Fruit fly (Drosophila melanogaster) whole organism, embryonic: ENCODE data around the gene caup.

Experiments used
- C15 ChIP-seq: fragments of 200-800 bp; sonication (Bioruptor generic); IDR thresholded peaks from 3 replicates; pipeline ENCODE4 v1.3.6; 2022; ENCODE audit warnings: missing biosample characterization, missing genetic modification characterization
- CG1024 ChIP-seq: fragments of 200-800 bp; sonication (Bioruptor generic); IDR thresholded peaks from 2 replicates; pipeline ENCODE4 v1.3.6; 2022; ENCODE audit warnings: missing biosample characterization, missing genetic modification characterization
- CG10431 ChIP-seq: fragments of 200-800 bp; sonication (Bioruptor generic); optimal IDR thresholded peaks from 3 replicates; lab custom pipeline; 2018; ENCODE audit warnings: missing biosample characterization, mild to moderate bottlenecking, missing genetic modification characterization
- CG12769 ChIP-seq: fragments of 200-800 bp; sonication (Bioruptor generic); optimal IDR thresholded peaks from 2 replicates; lab custom pipeline; 2019; ENCODE audit warnings: missing biosample characterization, mild to moderate bottlenecking, missing genetic modification characterization, moderate library complexity
- CG12942 ChIP-seq: fragments of 200-800 bp; sonication (Bioruptor generic); optimal IDR thresholded peaks from 3 replicates; lab custom pipeline; 2016; ENCODE audit warnings: missing biosample characterization, missing genetic modification characterization
- CG14710 ChIP-seq: fragments of 200-800 bp; sonication (Bioruptor generic); optimal IDR thresholded peaks from 3 replicates; lab custom pipeline; 2019; ENCODE audit warnings: missing biosample characterization, mild to moderate bottlenecking, missing genetic modification characterization, moderate library complexity
- CG16779 ChIP-seq: fragments of 200-800 bp; sonication (Bioruptor generic); IDR thresholded peaks from 2 replicates; pipeline ENCODE4 v1.3.6; 2022; ENCODE audit warnings: missing biosample characterization, missing genetic modification characterization
- CG18262 ChIP-seq: fragments of 200-800 bp; optimal IDR thresholded peaks from 3 replicates; lab custom pipeline; 2019; ENCODE audit warnings: missing biosample characterization, mild to moderate bottlenecking, missing genetic modification characterization, moderate library complexity
- CG3163 ChIP-seq: fragments of 200-800 bp; sonication (Bioruptor generic); optimal IDR thresholded peaks from 3 replicates; lab custom pipeline; 2016; ENCODE audit warnings: missing biosample characterization, missing genetic modification characterization
- CG32767 ChIP-seq: fragments of 200-800 bp; sonication (Bioruptor generic); IDR thresholded peaks from 2 replicates; pipeline ENCODE4 v1.3.6; 2022; ENCODE audit warnings: missing biosample characterization, missing genetic modification characterization
- CG3838 ChIP-seq: fragments of 200-800 bp; sonication (Bioruptor generic); optimal IDR thresholded peaks from 3 replicates; lab custom pipeline; 2016; ENCODE audit warnings: missing biosample characterization, missing genetic modification characterization
- CG4730 ChIP-seq: fragments of 200-800 bp; sonication (Bioruptor generic); IDR thresholded peaks from 2 replicates; pipeline ENCODE4 v1.3.6; 2022; ENCODE audit warnings: missing biosample characterization, missing genetic modification characterization
- CG6175 ChIP-seq: fragments of 200-800 bp; sonication (Bioruptor generic); IDR thresholded peaks from 3 replicates; pipeline ENCODE4 v1.3.6; 2022; ENCODE audit warnings: missing biosample characterization, missing genetic modification characterization
- CG6254 ChIP-seq: fragments of 200-800 bp; sonication (Bioruptor generic); optimal IDR thresholded peaks from 3 replicates; lab custom pipeline; 2017; ENCODE audit warnings: mild to moderate bottlenecking, missing biosample characterization, missing genetic modification reagents, missing genetic modification characterization
- CG6683 ChIP-seq: fragments of 200-800 bp; sonication (Bioruptor generic); optimal IDR thresholded peaks from 2 replicates; lab custom pipeline; 2017; ENCODE audit warnings: missing biosample characterization, mild to moderate bottlenecking, missing genetic modification characterization, missing genetic modification reagents
- CG6689 ChIP-seq: fragments of 200-800 bp; sonication (Bioruptor generic); IDR thresholded peaks from 2 replicates; pipeline ENCODE4 v1.3.6; 2022; ENCODE audit warnings: missing biosample characterization, missing genetic modification characterization
- CG6791 ChIP-seq: fragments of 200-800 bp; sonication (Bioruptor generic); IDR thresholded peaks from 3 replicates; pipeline ENCODE4 v1.3.6; 2022; ENCODE audit warnings: missing biosample characterization, missing genetic modification characterization; ENCODE audit not compliant: partially characterized antibody
- CG7556 ChIP-seq: fragments of 200-800 bp; sonication (Bioruptor generic); optimal IDR thresholded peaks from 2 replicates; lab custom pipeline; 2017; ENCODE audit warnings: missing biosample characterization, mild to moderate bottlenecking, missing genetic modification characterization
- CG7963 ChIP-seq: fragments of 200-800 bp; sonication (Bioruptor generic); IDR thresholded peaks from 3 replicates; pipeline ENCODE4 v1.3.6; 2022; ENCODE audit warnings: missing biosample characterization, missing genetic modification characterization; ENCODE audit not compliant: partially characterized antibody
- CG8944 ChIP-seq: fragments of 200-800 bp; sonication (Bioruptor generic); optimal IDR thresholded peaks from 3 replicates; lab custom pipeline; 2016; ENCODE audit warnings: missing biosample characterization, missing genetic modification characterization
- CG9817 ChIP-seq: fragments of 200-800 bp; sonication (Bioruptor generic); optimal IDR thresholded peaks from 2 replicates; lab custom pipeline; 2018; ENCODE audit warnings: missing biosample characterization, mild to moderate bottlenecking, missing genetic modification characterization, moderate library complexity
- D ChIP-seq, 2 experiments: fragments of 200-800 bp in 1 of 2; fragments of >200 bp in 1 of 2; sonication (Bioruptor generic) in 1 of 2; optimal IDR thresholded peaks; 2 replicates in 1 of 2; 3 replicates in 1 of 2; lab custom pipeline; 2017; ENCODE audit warnings: mild to moderate bottlenecking in 1 of 2, missing biosample characterization in 1 of 2, missing genetic modification characterization in 1 of 2, missing genetic modification reagents in 1 of 2
- Dbx ChIP-seq: fragments of 200-800 bp; sonication (Bioruptor generic); IDR thresholded peaks from 3 replicates; pipeline ENCODE4 v1.3.6; 2022; ENCODE audit warnings: missing biosample characterization, missing genetic modification characterization
- Dip3 ChIP-seq: fragments of 200-800 bp; sonication (Bioruptor generic); optimal IDR thresholded peaks from 3 replicates; lab custom pipeline; 2016; ENCODE audit warnings: missing biosample characterization, missing genetic modification characterization
- Drgx ChIP-seq: fragments of 200-800 bp; sonication (Bioruptor generic); IDR thresholded peaks from 2 replicates; pipeline ENCODE4 v1.3.6; 2022; ENCODE audit warnings: missing biosample characterization, missing genetic modification characterization
- Ets97D ChIP-seq: fragments of 200-800 bp; sonication (Bioruptor generic); optimal IDR thresholded peaks from 3 replicates; lab custom pipeline; 2016; ENCODE audit warnings: missing biosample characterization, missing genetic modification characterization
- Gsc ChIP-seq: fragments of 200-800 bp; sonication (Bioruptor generic); IDR thresholded peaks from 2 replicates; pipeline ENCODE4 v1.3.6; 2022; ENCODE audit warnings: missing biosample characterization, missing genetic modification characterization
- HLH54F ChIP-seq: fragments of 200-800 bp; sonication (Bioruptor generic); optimal IDR thresholded peaks from 3 replicates; lab custom pipeline; 2016; ENCODE audit warnings: missing biosample characterization, missing genetic modification characterization
- Hmr ChIP-seq: fragments of 200-800 bp; sonication (Bioruptor generic); optimal IDR thresholded peaks from 3 replicates; lab custom pipeline; 2017; ENCODE audit warnings: mild to moderate bottlenecking, missing biosample characterization, missing genetic modification reagents, missing genetic modification characterization
- Kr ChIP-seq: fragments of 200-800 bp; sonication (Bioruptor generic); optimal IDR thresholded peaks from 2 replicates; lab custom pipeline; 2017; ENCODE audit warnings: missing biosample characterization, mild to moderate bottlenecking, missing genetic modification characterization
- MTF-1 ChIP-seq: fragments of 200-800 bp; sonication (Bioruptor generic); optimal IDR thresholded peaks from 2 replicates; lab custom pipeline; 2018; ENCODE audit warnings: missing biosample characterization, mild to moderate bottlenecking, missing genetic modification characterization, borderline replicate concordance
- Oaz ChIP-seq: fragments of 200-800 bp; sonication (Bioruptor generic); IDR thresholded peaks from 2 replicates; pipeline ENCODE4 v1.3.6; 2022; ENCODE audit warnings: missing biosample characterization, missing genetic modification characterization
- Pdp1 ChIP-seq, 2 experiments: fragments of 200-800 bp; sonication (Bioruptor generic); optimal IDR thresholded peaks; 3 replicates each; lab custom pipeline; 2016; ENCODE audit warnings: missing biosample characterization in 2 of 2, missing genetic modification characterization in 2 of 2, mild to moderate bottlenecking in 1 of 2, moderate library complexity in 1 of 2
- Taf1 ChIP-seq: fragments of 200-800 bp; sonication (Bioruptor generic); IDR thresholded peaks from 2 replicates; pipeline ENCODE4 v1.3.6; 2022; ENCODE audit warnings: missing biosample characterization, missing genetic modification characterization
- Trl ChIP-seq, 3 experiments: fragments of >200 bp in 2 of 3; fragments of 200-800 bp in 1 of 3; sonication (Bioruptor generic) in 1 of 3; optimal IDR thresholded peaks; 2 replicates in 1 of 3; 3 replicates in 2 of 3; lab custom pipeline; 2016 to 2017; ENCODE audit warnings: missing biosample characterization in 1 of 3, missing genetic modification characterization in 1 of 3
- ac ChIP-seq: fragments of 200-800 bp; sonication (Bioruptor generic); optimal IDR thresholded peaks from 3 replicates; lab custom pipeline; 2017; ENCODE audit warnings: missing biosample characterization, mild to moderate bottlenecking, missing genetic modification characterization
- br ChIP-seq: fragments of >200 bp; optimal IDR thresholded peaks from 2 replicates; lab custom pipeline; 2017
- cg ChIP-seq: fragments of 200-800 bp; sonication (Bioruptor generic); optimal IDR thresholded peaks from 3 replicates; lab custom pipeline; 2019; ENCODE audit warnings: missing biosample characterization, mild to moderate bottlenecking, missing genetic modification characterization, moderate library complexity
- chn ChIP-seq: fragments of 200-800 bp; sonication (Bioruptor generic); optimal IDR thresholded peaks from 2 replicates; lab custom pipeline; 2016; ENCODE audit warnings: missing biosample characterization, missing genetic modification characterization
- da ChIP-seq: fragments of 200-800 bp; sonication (Bioruptor generic); optimal IDR thresholded peaks from 2 replicates; lab custom pipeline; 2016; ENCODE audit warnings: missing biosample characterization, missing genetic modification characterization
- dmrt11E ChIP-seq: fragments of 200-800 bp; sonication (Bioruptor generic); optimal IDR thresholded peaks from 3 replicates; lab custom pipeline; 2018; ENCODE audit warnings: missing biosample characterization, mild to moderate bottlenecking, missing genetic modification characterization, moderate library complexity
- ftz-f1 ChIP-seq: fragments of 200-800 bp; sonication (Bioruptor generic); optimal IDR thresholded peaks from 2 replicates; lab custom pipeline; 2016; ENCODE audit warnings: missing biosample characterization, missing genetic modification characterization
- jumu ChIP-seq: fragments of 200-800 bp; sonication (Bioruptor generic); optimal IDR thresholded peaks from 3 replicates; lab custom pipeline; 2016; ENCODE audit warnings: missing biosample characterization, missing genetic modification characterization
- lola ChIP-seq, 3 experiments: fragments of >200 bp in 2 of 3; fragments of 200-800 bp in 1 of 3; sonication (Bioruptor generic) in 1 of 3; optimal IDR thresholded peaks; 2 replicates each; lab custom pipeline; 2017 to 2019; ENCODE audit warnings: missing biosample characterization in 3 of 3, missing genetic modification characterization in 3 of 3, mild to moderate bottlenecking in 1 of 3, moderate library complexity in 1 of 3
- shn ChIP-seq: fragments of 200-800 bp; sonication (Bioruptor generic); optimal IDR thresholded peaks from 3 replicates; lab custom pipeline; 2016; ENCODE audit warnings: missing biosample characterization, missing genetic modification characterization
- sim ChIP-seq: fragments of 200-800 bp; sonication (Bioruptor generic); IDR thresholded peaks from 2 replicates; pipeline ENCODE4 v1.3.6; 2022; ENCODE audit warnings: missing biosample characterization, missing genetic modification characterization
- slou ChIP-seq: fragments of 200-800 bp; sonication (Bioruptor generic); optimal IDR thresholded peaks from 3 replicates; lab custom pipeline; 2016; ENCODE audit warnings: missing biosample characterization, missing genetic modification characterization
- tio ChIP-seq: fragments of 200-800 bp; sonication (Bioruptor generic); optimal IDR thresholded peaks from 2 replicates; lab custom pipeline; 2017; ENCODE audit warnings: missing biosample characterization, missing genetic modification characterization, inconsistent platforms
- tll ChIP-seq, 2 experiments: fragments of 200-800 bp in 1 of 2; fragments of >200 bp in 1 of 2; sonication (Bioruptor generic) in 1 of 2; optimal IDR thresholded peaks; 2 replicates each; lab custom pipeline; 2017 to 2019; ENCODE audit warnings: missing biosample characterization in 2 of 2, missing genetic modification characterization in 2 of 2, mild to moderate bottlenecking in 1 of 2, moderate library complexity in 1 of 2
- ttk ChIP-seq: fragments of 200-800 bp; sonication (Bioruptor generic); IDR thresholded peaks from 2 replicates; pipeline ENCODE4 v2.1.2; 2022; ENCODE audit warnings: missing biosample characterization, missing genetic modification characterization

Gene caup

dm6 chr3L:12580212-12580676 is 29.2 kb upstream of the caup start, which contains the start of gene ara (continued):
- TF ChIP-seq Gsc (GFP tag; lab: Robert Waterston, UW) (no peak), HLH54F (GFP tag; lab: Kevin White, UChicago) (no peak), Ets97D (GFP tag; lab: Kevin White, UChicago) (no peak), br (lab: Kevin White, UChicago) (no peak), CG12942 (GFP tag; lab: Kevin White, UChicago) (no peak), CG7556 (GFP tag; lab: Kevin White, UChicago) (no peak), chn (GFP tag; lab: Kevin White, UChicago) (no peak), jumu (GFP tag; lab: Kevin White, UChicago) (no peak), tll (GFP tag; optimal IDR thresholded peaks at IDR 0.05; lab: Kevin White, UChicago) (no peak), D (optimal IDR thresholded peaks at IDR 0.05; lab: Kevin White, UChicago) (no peak), D (GFP tag; optimal IDR thresholded peaks at IDR 0.05; lab: Kevin White, UChicago) (no peak), sim (no peak), da (GFP tag; lab: Kevin White, UChicago) (no peak), CG9817 (tag; lab: Kevin White, UChicago) (no peak), CG1024 (GFP tag; lab: Robert Waterston, UW) (no peak), MTF-1 (no peak), Dbx (no peak), C15 (GFP tag; lab: Robert Waterston, UW) (no peak), CG6175 (GFP tag; lab: Robert Waterston, UW) (0 out of 3 replicates have a peak, but pooled peaks have one; percentile 16), CG12769 (tag; lab: Kevin White, UChicago) (no peak), ttk (GFP tag; lab: Robert Waterston, UW) (no peak), Pdp1 (GFP tag; optimal IDR thresholded peaks at IDR 0.05; lab: Kevin White, UChicago) (no peak), CG18262 (tag; lab: Kevin White, UChicago) (no peak), ac (GFP tag; lab: Kevin White, UChicago) (no peak), CG6689 (GFP tag; lab: Robert Waterston, UW) (no peak), ftz-f1 (GFP tag; lab: Kevin White, UChicago) (peak; percentile 54), CG6683 (GFP tag; lab: Kevin White, UChicago) (no peak), lola (GFP tag; optimal IDR thresholded peaks at IDR 0.05; lab: Kevin White, UChicago) (no peak), Oaz (GFP tag; lab: Robert Waterston, UW) (no peak), CG3838 (GFP tag; lab: Kevin White, UChicago) (no peak), CG6791 (GFP tag; lab: Robert Waterston, UW) (no peak; the same call in 2 of the 3 replicates), Drgx (no peak), CG6254 (GFP tag; lab: Kevin White, UChicago) (no peak), CG8944 (GFP tag; lab: Kevin White, UChicago) (no peak), cg (peak; percentile 31), CG16779 (GFP tag; lab: Robert Waterston, UW) (no peak), dmrt11E (tag; lab: Kevin White, UChicago) (no peak), CG32767 (GFP tag; lab: Robert Waterston, UW) (no peak), CG7963 (GFP tag; lab: Robert Waterston, UW) (no peak), tio (GFP tag; lab: Kevin White, UChicago) (no peak), Trl (optimal IDR thresholded peaks at IDR 0.05; lab: Kevin White, UChicago) (peak; percentile 39 to 72), Trl (GFP tag; optimal IDR thresholded peaks at IDR 0.05; lab: Kevin White, UChicago) (no peak), Dip3 (GFP tag; lab: Kevin White, UChicago) (no peak), CG14710 (tag; lab: Kevin White, UChicago) (no peak), shn (GFP tag; lab: Kevin White, UChicago) (no peak), Kr (GFP tag; lab: Kevin White, UChicago) (no peak), CG10431 (no peak), CG3163 (GFP tag; lab: Kevin White, UChicago) (no peak), Hmr (GFP tag; lab: Kevin White, UChicago) (no peak), CG4730 (GFP tag; lab: Robert Waterston, UW) (no peak), Taf1 (no peak), slou (GFP tag; lab: Kevin White, UChicago) (no peak)
